Worm (Caenorhabditis elegans): ENCODE results near the gene Y73C8C.12.

ce11 chrV:3118167-3118566 lies 6.8 kb upstream of the Y73C8C.12 start, which contains the start of gene clec-210:
- TF ChIP-seq T22C8.4 (GFP tag; IDR thresholded peaks at IDR 0.05) (no peak), ref-1 (GFP tag; conservative IDR thresholded peaks at IDR 0.05) (no peak), tab-1 (GFP tag; IDR thresholded peaks at IDR 0.05) (no peak), ztf-23 (GFP tag; IDR thresholded peaks at IDR 0.05) (no peak), ztf-29 (GFP tag; IDR thresholded peaks at IDR 0.05) (no peak), flt-1 (GFP tag; IDR thresholded peaks at IDR 0.05) (no peak)

Data from whole organism, midembryonic.